Worm (Caenorhabditis elegans) whole organism, L1 larva: ENCODE measurements around the gene K08A2.2.

Source experiments
- egl-13 ChIP-seq: sonication (generic microtip); optimal IDR thresholded peaks from 2 replicates; lab custom pipeline; 2016; ENCODE audit warnings: missing genotype, missing genetic modification reagents, missing genetic modification characterization, missing compliant biosample characterization
- elt-2 ChIP-seq: sonication (generic microtip); optimal IDR thresholded peaks from 2 replicates; lab custom pipeline; 2016; ENCODE audit warnings: missing genetic modification characterization, mild to moderate bottlenecking, inconsistent platforms, missing compliant biosample characterization, missing genetic modification reagents
- mdl-1 ChIP-seq, 2 experiments: fragments of 150-350 bp; optimal IDR thresholded peaks; 2 replicates each; lab custom pipeline; 2014 to 2017; ENCODE audit warnings: missing biosample characterization in 2 of 2, missing genetic modification characterization in 2 of 2, inconsistent platforms in 1 of 2
- nhr-11 ChIP-seq: fragments of 150-350 bp; optimal IDR thresholded peaks from 2 replicates; lab custom pipeline; 2014; ENCODE audit warnings: missing biosample characterization, missing genetic modification characterization
- nhr-12 ChIP-seq: sonication (generic microtip); optimal IDR thresholded peaks from 2 replicates; lab custom pipeline; 2017; ENCODE audit warnings: missing biosample characterization, missing genetic modification characterization
- snu-23 ChIP-seq: sonication (generic microtip); optimal IDR thresholded peaks from 2 replicates; lab custom pipeline; 2016; ENCODE audit warnings: missing genetic modification characterization, missing compliant biosample characterization
- vab-15 ChIP-seq: sonication (generic microtip); optimal IDR thresholded peaks from 2 replicates; lab custom pipeline; 2017; ENCODE audit warnings: missing genotype, mild to moderate bottlenecking, missing genetic modification characterization, missing compliant biosample characterization

DNA sequence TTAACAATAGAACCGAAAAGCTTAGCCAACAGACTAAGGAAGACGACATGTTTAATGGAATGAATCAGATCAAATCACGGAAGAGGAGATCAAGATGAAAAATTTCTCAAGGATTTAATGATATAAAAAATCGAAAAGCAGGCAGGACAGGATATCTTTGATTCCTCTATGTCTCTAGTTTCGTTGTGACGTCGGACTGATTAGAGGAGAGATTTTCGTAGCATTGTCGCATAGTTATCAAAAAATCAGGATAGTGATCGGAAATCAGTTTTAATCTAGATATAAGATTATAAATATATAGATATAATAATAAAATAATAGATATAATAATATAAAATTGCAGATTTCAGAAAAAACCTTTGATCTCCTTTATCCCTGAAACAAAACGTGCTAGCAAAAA is 52.0 kb downstream of the K08A2.2 start, which contains the start of gene B0454.8:
- no peak for TF ChIP-seq vab-15 (tag; lab: Kevin White, UChicago)
- no peak for TF ChIP-seq elt-2 (tag; lab: Kevin White, UChicago)
- no peak for TF ChIP-seq egl-13 (tag; lab: Kevin White, UChicago)
- TF ChIP-seq mdl-1 (tag; optimal IDR thresholded peaks at IDR 0.05; lab: Kevin White, UChicago), result no peak
- TF ChIP-seq snu-23 (GFP tag; lab: Kevin White, UChicago), result no peak
- TF ChIP-seq nhr-11, result no peak
- TF ChIP-seq nhr-12 (tag; lab: Kevin White, UChicago), result no peak
